Fruit fly (Drosophila melanogaster) whole organism, embryonic: ENCODE results near the gene CG18233.

Experiments used
- Aef1 ChIP-seq: fragments of 200-800 bp; sonication (Bioruptor generic); IDR thresholded peaks from 3 replicates; pipeline ENCODE4 v1.3.6; 2022; ENCODE audit warnings: missing biosample characterization, missing genetic modification characterization
- Antp ChIP-seq: fragments of 200-800 bp; sonication (Bioruptor generic); optimal IDR thresholded peaks from 3 replicates; lab custom pipeline; 2016; ENCODE audit warnings: missing biosample characterization, missing genetic modification characterization
- Atf6 ChIP-seq: fragments of 200-800 bp; sonication (Bioruptor generic); IDR thresholded peaks from 2 replicates; pipeline ENCODE4 v1.3.6; 2022; ENCODE audit warnings: missing biosample characterization, missing genetic modification characterization
- C15 ChIP-seq: fragments of 200-800 bp; sonication (Bioruptor generic); IDR thresholded peaks from 3 replicates; pipeline ENCODE4 v1.3.6; 2022; ENCODE audit warnings: missing biosample characterization, missing genetic modification characterization
- CG10431 ChIP-seq: fragments of 200-800 bp; sonication (Bioruptor generic); optimal IDR thresholded peaks from 3 replicates; lab custom pipeline; 2018; ENCODE audit warnings: missing biosample characterization, mild to moderate bottlenecking, missing genetic modification characterization
- CG12769 ChIP-seq: fragments of 200-800 bp; sonication (Bioruptor generic); optimal IDR thresholded peaks from 2 replicates; lab custom pipeline; 2019; ENCODE audit warnings: missing biosample characterization, mild to moderate bottlenecking, missing genetic modification characterization, moderate library complexity
- CG17361 ChIP-seq: fragments of 200-800 bp; sonication (Bioruptor generic); IDR thresholded peaks from 3 replicates; pipeline ENCODE4 v1.3.6; 2022; ENCODE audit warnings: missing biosample characterization, missing genetic modification characterization
- CG17912 ChIP-seq: fragments of 200-800 bp; sonication (Bioruptor generic); optimal IDR thresholded peaks from 2 replicates; lab custom pipeline; 2018; ENCODE audit warnings: missing biosample characterization, mild to moderate bottlenecking, missing genetic modification characterization
- CG2202 ChIP-seq: fragments of 200-800 bp; sonication (Bioruptor generic); optimal IDR thresholded peaks from 2 replicates; lab custom pipeline; 2018; ENCODE audit warnings: missing biosample characterization, mild to moderate bottlenecking, missing genetic modification characterization
- CG32767 ChIP-seq: fragments of 200-800 bp; sonication (Bioruptor generic); IDR thresholded peaks from 2 replicates; pipeline ENCODE4 v1.3.6; 2022; ENCODE audit warnings: missing biosample characterization, missing genetic modification characterization
- CG3838 ChIP-seq: fragments of 200-800 bp; sonication (Bioruptor generic); optimal IDR thresholded peaks from 3 replicates; lab custom pipeline; 2016; ENCODE audit warnings: missing biosample characterization, missing genetic modification characterization
- CG3995 ChIP-seq: fragments of 200-800 bp; sonication (Bioruptor generic); optimal IDR thresholded peaks from 3 replicates; lab custom pipeline; 2016; ENCODE audit warnings: missing biosample characterization, missing genetic modification characterization
- CG4617 ChIP-seq: fragments of 200-800 bp; sonication (Bioruptor generic); optimal IDR thresholded peaks from 3 replicates; lab custom pipeline; 2016; ENCODE audit warnings: missing biosample characterization, missing genetic modification characterization, borderline replicate concordance
- CG6765 ChIP-seq: fragments of 200-800 bp; sonication (Bioruptor generic); optimal IDR thresholded peaks from 3 replicates; lab custom pipeline; 2017; ENCODE audit warnings: missing biosample characterization, mild to moderate bottlenecking, missing genetic modification characterization
- CG6813 ChIP-seq: fragments of 200-800 bp; sonication (Bioruptor generic); optimal IDR thresholded peaks from 2 replicates; lab custom pipeline; 2017; ENCODE audit warnings: missing biosample characterization, missing genetic modification characterization, mild to moderate bottlenecking, moderate library complexity, missing genetic modification reagents
- CG8089 ChIP-seq: fragments of 200-800 bp; sonication (Bioruptor generic); optimal IDR thresholded peaks from 3 replicates; lab custom pipeline; 2016; ENCODE audit warnings: missing biosample characterization, missing genetic modification characterization
- CG8388 ChIP-seq: fragments of 200-800 bp; sonication (Bioruptor generic); optimal IDR thresholded peaks from 2 replicates; lab custom pipeline; 2019; ENCODE audit warnings: missing biosample characterization, mild to moderate bottlenecking, missing genetic modification characterization, moderate library complexity
- CG8478 ChIP-seq: fragments of >200 bp; optimal IDR thresholded peaks from 2 replicates; lab custom pipeline; 2018
- CG8944 ChIP-seq: fragments of 200-800 bp; sonication (Bioruptor generic); optimal IDR thresholded peaks from 3 replicates; lab custom pipeline; 2016; ENCODE audit warnings: missing biosample characterization, missing genetic modification characterization
- CG9437 ChIP-seq: fragments of 200-800 bp; sonication (Bioruptor generic); optimal IDR thresholded peaks from 2 replicates; lab custom pipeline; 2018; ENCODE audit warnings: missing biosample characterization, mild to moderate bottlenecking, missing genetic modification characterization
- Dek ChIP-seq: fragments of 200-800 bp; sonication (Bioruptor generic); optimal IDR thresholded peaks from 3 replicates; lab custom pipeline; 2019; ENCODE audit warnings: missing biosample characterization, mild to moderate bottlenecking, missing genetic modification characterization, moderate library complexity
- Dip2 ChIP-seq: fragments of 200-800 bp; sonication (Bioruptor generic); IDR thresholded peaks from 2 replicates; pipeline ENCODE4 v1.3.6; 2022; ENCODE audit warnings: missing biosample characterization, missing genetic modification characterization
- Dip3 ChIP-seq: fragments of 200-800 bp; sonication (Bioruptor generic); optimal IDR thresholded peaks from 3 replicates; lab custom pipeline; 2016; ENCODE audit warnings: missing biosample characterization, missing genetic modification characterization
- Ets97D ChIP-seq: fragments of 200-800 bp; sonication (Bioruptor generic); optimal IDR thresholded peaks from 3 replicates; lab custom pipeline; 2016; ENCODE audit warnings: missing biosample characterization, missing genetic modification characterization
- Fer1 ChIP-seq: fragments of 200-800 bp; sonication (Bioruptor generic); optimal IDR thresholded peaks from 2 replicates; lab custom pipeline; 2017; ENCODE audit warnings: missing biosample characterization, mild to moderate bottlenecking, missing genetic modification characterization
- Gsc ChIP-seq: fragments of 200-800 bp; sonication (Bioruptor generic); IDR thresholded peaks from 2 replicates; pipeline ENCODE4 v1.3.6; 2022; ENCODE audit warnings: missing biosample characterization, missing genetic modification characterization
- HLH3B ChIP-seq: fragments of 200-800 bp; sonication (Bioruptor generic); IDR thresholded peaks from 2 replicates; pipeline ENCODE4 v1.3.6; 2022; ENCODE audit warnings: missing biosample characterization, missing genetic modification characterization
- Hr3 ChIP-seq: fragments of 200-800 bp; sonication (Bioruptor generic); optimal IDR thresholded peaks from 3 replicates; lab custom pipeline; 2016; ENCODE audit warnings: missing biosample characterization, missing genetic modification characterization
- Mad ChIP-seq: fragments of 200-800 bp; sonication (Bioruptor generic); optimal IDR thresholded peaks from 2 replicates; lab custom pipeline; 2016; ENCODE audit warnings: missing biosample characterization, missing genetic modification characterization
- Nf-YB ChIP-seq: fragments of 200-800 bp; sonication (Bioruptor generic); optimal IDR thresholded peaks from 3 replicates; lab custom pipeline; 2019; ENCODE audit warnings: missing biosample characterization, mild to moderate bottlenecking, missing genetic modification characterization, moderate library complexity
- Nf-YC ChIP-seq: fragments of 200-800 bp; optimal IDR thresholded peaks from 3 replicates; lab custom pipeline; 2019; ENCODE audit warnings: missing biosample characterization, mild to moderate bottlenecking, missing genetic modification characterization, moderate library complexity
- Spps ChIP-seq: fragments of 200-800 bp; sonication (Bioruptor generic); optimal IDR thresholded peaks from 2 replicates; lab custom pipeline; 2018; ENCODE audit warnings: missing biosample characterization, mild to moderate bottlenecking, missing genetic modification characterization
- Taf1 ChIP-seq: fragments of 200-800 bp; sonication (Bioruptor generic); IDR thresholded peaks from 2 replicates; pipeline ENCODE4 v1.3.6; 2022; ENCODE audit warnings: missing biosample characterization, missing genetic modification characterization
- Vsx1 ChIP-seq: fragments of 200-800 bp; sonication (Bioruptor generic); optimal IDR thresholded peaks from 2 replicates; lab custom pipeline; 2017; ENCODE audit warnings: missing biosample characterization, mild to moderate bottlenecking, missing genetic modification characterization, missing genetic modification reagents
- abd-A ChIP-seq: fragments of 200-800 bp; sonication (Bioruptor generic); optimal IDR thresholded peaks from 3 replicates; lab custom pipeline; 2019; ENCODE audit warnings: missing biosample characterization, mild to moderate bottlenecking, missing genetic modification characterization, moderate library complexity
- ap ChIP-seq: fragments of 200-800 bp; sonication (Bioruptor generic); IDR thresholded peaks from 2 replicates; pipeline ENCODE4 v1.3.6; 2022; ENCODE audit warnings: missing biosample characterization, missing genetic modification characterization
- chinmo ChIP-seq: fragments of 200-800 bp; sonication (Bioruptor generic); IDR thresholded peaks from 4 replicates; pipeline ENCODE4 v1.3.6; 2022; ENCODE audit warnings: missing biosample characterization, missing genetic modification characterization; ENCODE audit not compliant: partially characterized antibody
- crol ChIP-seq: fragments of 200-800 bp; sonication (Bioruptor generic); IDR thresholded peaks from 2 replicates; pipeline ENCODE4 v1.3.6; 2022; ENCODE audit warnings: missing biosample characterization, missing genetic modification characterization
- dati ChIP-seq: fragments of 200-800 bp; sonication (Bioruptor generic); IDR thresholded peaks from 2 replicates; pipeline ENCODE4 v1.3.6; 2022; ENCODE audit warnings: missing biosample characterization, missing genetic modification characterization
- dmrt99B ChIP-seq: fragments of 200-800 bp; sonication (Bioruptor generic); optimal IDR thresholded peaks from 2 replicates; lab custom pipeline; 2018; ENCODE audit warnings: missing biosample characterization, mild to moderate bottlenecking, missing genetic modification characterization, moderate library complexity
- emc ChIP-seq: fragments of 200-800 bp; sonication (Bioruptor generic); optimal IDR thresholded peaks from 2 replicates; lab custom pipeline; 2016; ENCODE audit warnings: missing biosample characterization, missing genetic modification characterization
- nerfin-1 ChIP-seq: fragments of 200-800 bp; sonication (Bioruptor generic); optimal IDR thresholded peaks from 3 replicates; lab custom pipeline; 2019; ENCODE audit warnings: missing biosample characterization, mild to moderate bottlenecking, missing genetic modification characterization, moderate library complexity
- nmo ChIP-seq: fragments of 200-800 bp; sonication (Bioruptor generic); optimal IDR thresholded peaks from 2 replicates; lab custom pipeline; 2018; ENCODE audit warnings: missing biosample characterization, mild to moderate bottlenecking, missing genetic modification characterization, moderate library complexity
- nom ChIP-seq: fragments of 200-800 bp; sonication (Bioruptor generic); optimal IDR thresholded peaks from 2 replicates; lab custom pipeline; 2017; ENCODE audit warnings: missing biosample characterization, missing genetic modification characterization, mild to moderate bottlenecking, moderate library complexity, missing genetic modification reagents
- org-1 ChIP-seq: fragments of 200-800 bp; sonication (Bioruptor generic); optimal IDR thresholded peaks from 2 replicates; lab custom pipeline; 2017; ENCODE audit warnings: missing biosample characterization, missing genetic modification characterization
- pum ChIP-seq: fragments of 200-800 bp; sonication (Bioruptor generic); optimal IDR thresholded peaks from 2 replicates; lab custom pipeline; 2016; ENCODE audit warnings: missing biosample characterization, missing genetic modification characterization
- stc ChIP-seq: fragments of 200-800 bp; sonication (Bioruptor generic); IDR thresholded peaks from 2 replicates; pipeline ENCODE4 v1.3.6; 2022; ENCODE audit warnings: missing biosample characterization, missing genetic modification characterization
- stwl ChIP-seq: fragments of 200-800 bp; sonication (Bioruptor generic); optimal IDR thresholded peaks from 3 replicates; lab custom pipeline; 2018; ENCODE audit warnings: missing biosample characterization, mild to moderate bottlenecking, missing genetic modification characterization, moderate library complexity
- twi ChIP-seq: fragments of 200-800 bp; optimal IDR thresholded peaks from 2 replicates; lab custom pipeline; 2019; ENCODE audit warnings: missing biosample characterization, mild to moderate bottlenecking, missing genetic modification characterization, moderate library complexity

The CG18233 gene

DNA sequence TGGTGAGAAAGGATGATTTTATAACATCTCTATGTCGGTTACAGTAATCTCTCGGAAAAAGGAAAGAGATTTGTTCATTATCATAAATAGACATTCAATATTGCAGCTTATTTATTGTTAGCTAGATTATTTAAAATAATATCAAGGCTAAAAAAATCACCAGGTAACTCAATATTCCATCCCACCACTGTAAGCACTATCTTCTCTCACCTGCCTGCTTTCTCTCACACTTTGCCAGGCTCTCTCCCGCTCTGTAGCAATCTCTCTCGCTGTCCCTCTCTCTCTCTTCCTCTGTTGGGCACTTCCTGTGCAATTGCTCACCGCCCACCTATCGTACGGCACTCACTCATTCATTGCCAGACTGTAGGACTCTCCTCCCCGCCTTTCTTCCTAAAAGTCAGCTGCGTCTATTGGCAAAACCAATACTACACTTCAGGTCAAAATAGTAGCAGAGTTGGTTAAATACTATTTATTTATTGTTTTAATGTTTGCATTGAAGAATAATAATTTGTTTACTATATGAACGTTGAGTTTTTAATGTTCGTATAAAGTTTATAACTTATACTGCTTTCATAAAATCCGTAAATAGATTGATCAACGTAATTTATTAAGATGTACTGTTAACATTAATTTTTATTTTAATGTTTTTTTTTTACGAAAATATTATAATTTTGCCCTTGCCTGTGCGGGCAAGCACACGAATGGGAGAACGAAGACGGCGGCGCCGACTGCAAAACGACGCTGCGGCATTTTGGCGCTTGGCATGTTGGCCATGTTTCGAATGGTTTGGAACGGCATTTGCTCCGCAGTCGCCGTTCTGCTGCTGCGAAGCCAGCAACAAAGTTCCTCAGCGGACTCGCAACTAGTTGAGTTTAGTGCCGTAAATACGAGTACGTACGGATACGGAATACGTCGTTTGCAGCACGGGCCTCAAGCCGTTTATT, 35.6 kb downstream of the CG18233 start (continued):
- TF ChIP-seq nmo (peak; percentile 92), crol (GFP tag; lab: Robert Waterston, UW) (peak; percentile 72; the same call in 1 of the 2 replicates), HLH3B (GFP tag; lab: Robert Waterston, UW) (peak; percentile 98), CG3995 (GFP tag; lab: Kevin White, UChicago) (peak; percentile 57), Atf6 (GFP tag; lab: Robert Waterston, UW) (peak; percentile 97), CG2202 (tag; lab: Kevin White, UChicago) (peak; percentile 73), Nf-YC (tag; lab: Kevin White, UChicago) (peak; percentile 60), CG4617 (peak; percentile 76), Gsc (GFP tag; lab: Robert Waterston, UW) (no peak), Ets97D (GFP tag; lab: Kevin White, UChicago) (peak; percentile 79), Fer1 (peak; percentile 97), Taf1 (peak; percentile 99), CG8478 (lab: Kevin White, UChicago) (no peak), pum (GFP tag; lab: Kevin White, UChicago) (peak; percentile 78), nom (peak; percentile 38), CG8944 (GFP tag; lab: Kevin White, UChicago) (peak; percentile 91), CG8388 (peak; percentile 88), CG3838 (GFP tag; lab: Kevin White, UChicago) (peak; percentile 74), Mad (GFP tag; lab: Kevin White, UChicago) (peak; percentile 89), Vsx1 (GFP tag; lab: Kevin White, UChicago) (peak; percentile 42), Dip2 (GFP tag; lab: Robert Waterston, UW) (peak; percentile 64; the same call in 1 of the 2 replicates), stwl (tag; lab: Kevin White, UChicago) (no peak), CG10431 (GFP tag; lab: Kevin White, UChicago) (no peak), abd-A (tag; lab: Kevin White, UChicago) (peak; percentile 84), CG17912 (GFP tag; lab: Kevin White, UChicago) (peak; percentile 67), twi (peak; percentile 44), Dek (tag; lab: Kevin White, UChicago) (peak; percentile 90), CG6813 (GFP tag; lab: Kevin White, UChicago) (peak; percentile 93), Antp (GFP tag; lab: Kevin White, UChicago) (peak; percentile 72), ap (GFP tag; lab: Robert Waterston, UW) (peak; percentile 95), CG6765 (GFP tag; lab: Kevin White, UChicago) (peak; percentile 89), org-1 (GFP tag; lab: Kevin White, UChicago) (peak; percentile 87), CG9437 (GFP tag; lab: Kevin White, UChicago) (peak; percentile 87), nerfin-1 (tag; lab: Kevin White, UChicago) (peak; percentile 80), CG8089 (peak; percentile 84), Aef1 (peak; percentile 98), Hr3 (GFP tag; lab: Kevin White, UChicago) (peak; percentile 90), Spps (tag; lab: Kevin White, UChicago) (peak; percentile 63), dmrt99B (tag; lab: Kevin White, UChicago) (peak; percentile 93), emc (GFP tag; lab: Kevin White, UChicago) (peak; percentile 93), CG32767 (GFP tag; lab: Robert Waterston, UW) (peak; percentile 91), C15 (GFP tag; lab: Robert Waterston, UW) (peak; percentile 96), Nf-YB (GFP tag; lab: Kevin White, UChicago) (peak; percentile 75), CG12769 (tag; lab: Kevin White, UChicago) (peak; percentile 99), stc (GFP tag; lab: Robert Waterston, UW) (peak; percentile 97), Dip3 (GFP tag; lab: Kevin White, UChicago) (peak; percentile 92), CG17361 (GFP tag; lab: Robert Waterston, UW) (peak; percentile 96), chinmo (GFP tag; lab: Robert Waterston, UW) (no peak), dati (GFP tag; lab: Robert Waterston, UW) (peak; percentile 96)
